Worm (Caenorhabditis elegans) whole organism, young adult: ENCODE results near the gene mpk-2.

ENCODE experiments used
- B0019.2 ChIP-seq: fragments of 200-800 bp; sonication (Bioruptor generic); conservative IDR thresholded peaks from 2 replicates; pipeline ENCODE4 v1.3.6; 2022; ENCODE audit warnings: missing genetic modification reagents, missing genetic modification characterization, missing compliant biosample characterization
- B0035.1 ChIP-seq: sonication (generic microtip); optimal IDR thresholded peaks from 2 replicates; lab custom pipeline; 2016; ENCODE audit warnings: missing genetic modification characterization, mild to moderate bottlenecking, missing compliant biosample characterization, missing genotype, missing genetic modification reagents
- F22D6.2 ChIP-seq: sonication (generic microtip); optimal IDR thresholded peaks from 2 replicates; lab custom pipeline; 2016; ENCODE audit warnings: mild to moderate bottlenecking, missing genetic modification characterization, missing compliant biosample characterization
- F33H1.4 ChIP-seq: fragments of 200-800 bp; sonication (Bioruptor generic); IDR thresholded peaks from 2 replicates; pipeline ENCODE4 v1.3.6; 2022; ENCODE audit warnings: missing genetic modification reagents, missing genetic modification characterization, missing compliant biosample characterization
- F37B4.10 ChIP-seq: fragments of 200-800 bp; sonication (Bioruptor generic); IDR thresholded peaks from 2 replicates; pipeline ENCODE4 v1.3.6; 2022; ENCODE audit warnings: missing genetic modification characterization, missing compliant biosample characterization
- F57A8.1 ChIP-seq: fragments of 200-800 bp; sonication (Bioruptor generic); optimal IDR thresholded peaks from 2 replicates; lab custom pipeline; 2018; ENCODE audit warnings: mild to moderate bottlenecking, missing genetic modification characterization, moderate library complexity, missing compliant biosample characterization
- F57C9.4 ChIP-seq: sonication (generic microtip); optimal IDR thresholded peaks from 2 replicates; lab custom pipeline; 2017; ENCODE audit warnings: mild to moderate bottlenecking, missing genetic modification characterization, missing compliant biosample characterization
- K11D2.4 ChIP-seq: fragments of 200-800 bp; sonication (Bioruptor generic); IDR thresholded peaks from 2 replicates; pipeline ENCODE4 v1.3.6; 2022; ENCODE audit warnings: missing genetic modification reagents, missing genetic modification characterization, missing compliant biosample characterization
- Y53G8AR.9 ChIP-seq: fragments of 200-800 bp; sonication (Bioruptor generic); conservative IDR thresholded peaks from 2 replicates; pipeline ENCODE4 v1.3.6; 2022; ENCODE audit warnings: missing genetic modification reagents, missing genetic modification characterization, missing compliant biosample characterization
- Y95B8A.8 ChIP-seq: fragments of 200-800 bp; sonication (Bioruptor generic); IDR thresholded peaks from 2 replicates; pipeline ENCODE4 v1.3.6; 2022; ENCODE audit warnings: missing genetic modification reagents, missing genetic modification characterization, missing compliant biosample characterization
- attf-5 ChIP-seq: fragments of 200-800 bp; sonication (Bioruptor generic); optimal IDR thresholded peaks from 2 replicates; lab custom pipeline; 2018; ENCODE audit warnings: mild to moderate bottlenecking, missing genetic modification characterization, missing compliant biosample characterization
- bed-2 ChIP-seq: fragments of 200-800 bp; sonication (Bioruptor generic); IDR thresholded peaks from 2 replicates; pipeline ENCODE4 v1.3.6; 2022; ENCODE audit warnings: missing genetic modification reagents, missing genetic modification characterization, missing compliant biosample characterization
- ceh-40 ChIP-seq: fragments of 200-800 bp; sonication (Bioruptor generic); IDR thresholded peaks from 2 replicates; pipeline ENCODE4 v1.3.6; 2022; ENCODE audit warnings: missing genetic modification characterization, missing compliant biosample characterization
- ceh-79 ChIP-seq: sonication (generic microtip); optimal IDR thresholded peaks from 2 replicates; lab custom pipeline; 2017; ENCODE audit warnings: mild to moderate bottlenecking, missing genetic modification characterization, missing compliant biosample characterization
- ceh-91 ChIP-seq: fragments of 200-800 bp; sonication (Bioruptor generic); IDR thresholded peaks from 2 replicates; pipeline ENCODE4 v1.3.6; 2022; ENCODE audit warnings: missing genetic modification reagents, missing genetic modification characterization, missing compliant biosample characterization
- chd-7 ChIP-seq: sonication (generic microtip); optimal IDR thresholded peaks from 2 replicates; lab custom pipeline; 2016; ENCODE audit warnings: mild to moderate bottlenecking, missing genetic modification characterization, moderate library complexity, missing compliant biosample characterization
- die-1 ChIP-seq: sonication (generic microtip); optimal IDR thresholded peaks from 2 replicates; lab custom pipeline; 2016; ENCODE audit warnings: missing genotype, mild to moderate bottlenecking, missing genetic modification characterization, missing compliant biosample characterization
- egrh-3 ChIP-seq: fragments of 200-800 bp; sonication (Bioruptor generic); IDR thresholded peaks from 2 replicates; pipeline ENCODE4 v1.3.6; 2022; ENCODE audit warnings: missing genetic modification reagents, missing genetic modification characterization, missing compliant biosample characterization
- ekl-4 ChIP-seq: fragments of 200-800 bp; sonication (Bioruptor generic); IDR thresholded peaks from 2 replicates; pipeline ENCODE4 v1.3.6; 2022; ENCODE audit warnings: missing genetic modification reagents, missing genetic modification characterization, missing compliant biosample characterization
- ets-4 ChIP-seq: fragments of 200-800 bp; sonication (Bioruptor generic); optimal IDR thresholded peaks from 2 replicates; lab custom pipeline; 2018; ENCODE audit warnings: mild to moderate bottlenecking, missing genetic modification characterization, missing compliant biosample characterization
- hlh-12 ChIP-seq: sonication (generic microtip); optimal IDR thresholded peaks from 2 replicates; lab custom pipeline; 2016; ENCODE audit warnings: missing genetic modification characterization, missing compliant biosample characterization
- hrde-1 ChIP-seq: sonication (generic microtip); optimal IDR thresholded peaks from 2 replicates; lab custom pipeline; 2016; ENCODE audit warnings: missing genetic modification characterization, mild to moderate bottlenecking, missing compliant biosample characterization, moderate library complexity, missing genotype, missing genetic modification reagents, borderline replicate concordance
- hsf-1 ChIP-seq: fragments of 200-800 bp; sonication (Bioruptor generic); IDR thresholded peaks from 2 replicates; pipeline ENCODE4 v1.3.6; 2022; ENCODE audit warnings: missing genetic modification reagents, missing genetic modification characterization, missing compliant biosample characterization
- let-607 ChIP-seq, 2 experiments: fragments of 200-800 bp in 1 of 2; sonication (Bioruptor generic) in 1 of 2; sonication (generic microtip) in 1 of 2; optimal IDR thresholded peaks; 2 replicates each; lab custom pipeline; 2016 to 2018; ENCODE audit warnings: mild to moderate bottlenecking in 2 of 2, missing compliant biosample characterization in 2 of 2, missing genetic modification characterization in 2 of 2, moderate library complexity in 2 of 2, missing genotype in 1 of 2
- lin-26 ChIP-seq: fragments of 200-800 bp; sonication (Bioruptor generic); IDR thresholded peaks from 2 replicates; pipeline ENCODE4 v1.3.6; 2022; ENCODE audit warnings: missing genetic modification reagents, missing genetic modification characterization, missing compliant biosample characterization
- lin-54 ChIP-seq: fragments of 200-800 bp; sonication (Bioruptor generic); optimal IDR thresholded peaks from 2 replicates; lab custom pipeline; 2018; ENCODE audit warnings: mild to moderate bottlenecking, missing genetic modification characterization, missing compliant biosample characterization
- madf-10 ChIP-seq: sonication (generic microtip); optimal IDR thresholded peaks from 2 replicates; lab custom pipeline; 2016; ENCODE audit warnings: mild to moderate bottlenecking, missing genetic modification characterization, missing compliant biosample characterization
- madf-3 ChIP-seq: fragments of 200-800 bp; sonication (Bioruptor generic); IDR thresholded peaks from 2 replicates; pipeline ENCODE4 v1.3.6; 2022; ENCODE audit warnings: missing genetic modification reagents, missing genetic modification characterization, missing compliant biosample characterization
- mcd-1 ChIP-seq: fragments of 200-800 bp; sonication (Bioruptor generic); IDR thresholded peaks from 2 replicates; pipeline ENCODE4 v1.3.6; 2022; ENCODE audit warnings: missing genetic modification reagents, missing genetic modification characterization, missing compliant biosample characterization
- mes-4 ChIP-seq: sonication (generic microtip); optimal IDR thresholded peaks from 2 replicates; lab custom pipeline; 2016; ENCODE audit warnings: missing genotype, missing genetic modification characterization, missing compliant biosample characterization
- nfya-2 ChIP-seq: fragments of 200-800 bp; sonication (Bioruptor generic); IDR thresholded peaks from 2 replicates; pipeline ENCODE4 v1.3.6; 2022; ENCODE audit warnings: missing genetic modification reagents, missing genetic modification characterization, missing compliant biosample characterization
- rec-8 ChIP-seq, 2 experiments: sonication (generic microtip); optimal IDR thresholded peaks; 2 replicates each; lab custom pipeline; 2016; ENCODE audit warnings: mild to moderate bottlenecking in 2 of 2, missing genetic modification characterization in 2 of 2, missing genetic modification reagents in 2 of 2, missing genotype in 2 of 2, missing biosample characterization in 1 of 2, missing compliant biosample characterization in 1 of 2, moderate library complexity in 1 of 2
- sea-2 ChIP-seq: fragments of 200-800 bp; sonication (Bioruptor generic); IDR thresholded peaks from 2 replicates; pipeline ENCODE4 v1.3.6; 2022; ENCODE audit warnings: missing genetic modification characterization, missing compliant biosample characterization
- snpc-3.4 ChIP-seq: sonication (generic microtip); optimal IDR thresholded peaks from 2 replicates; lab custom pipeline; 2017; ENCODE audit warnings: missing genetic modification characterization, mild to moderate bottlenecking, missing compliant biosample characterization, antibody characterized with exemption, moderate library complexity, missing genotype, missing genetic modification reagents
- snpc-4 ChIP-seq, 5 experiments: fragments of 150-350 bp in 1 of 5; sonication (generic microtip) in 4 of 5; optimal IDR thresholded peaks; 2 replicates each; lab custom pipeline; 2014 to 2018; ENCODE audit warnings: missing genetic modification characterization in 5 of 5, missing biosample characterization in 3 of 5, antibody characterized with exemption in 2 of 5, mild to moderate bottlenecking in 2 of 5, missing compliant biosample characterization in 2 of 5, missing genotype in 2 of 5, moderate library complexity in 2 of 5, missing genetic modification reagents in 1 of 5
- sptf-2 ChIP-seq: fragments of 200-800 bp; sonication (Bioruptor generic); optimal IDR thresholded peaks from 2 replicates; lab custom pipeline; 2018; ENCODE audit warnings: mild to moderate bottlenecking, missing genetic modification characterization, missing compliant biosample characterization
- tbp1 ChIP-seq: fragments of 200-800 bp; sonication (Bioruptor generic); optimal IDR thresholded peaks from 2 replicates; lab custom pipeline; 2018; ENCODE audit warnings: mild to moderate bottlenecking, missing genetic modification characterization, missing compliant biosample characterization
- tlf-1 ChIP-seq: fragments of 200-800 bp; sonication (Bioruptor generic); optimal IDR thresholded peaks from 2 replicates; lab custom pipeline; 2018; ENCODE audit warnings: mild to moderate bottlenecking, missing genetic modification characterization, missing compliant biosample characterization
- unc-130 ChIP-seq: sonication (generic microtip); optimal IDR thresholded peaks from 2 replicates; lab custom pipeline; 2016; ENCODE audit warnings: missing genetic modification reagents, missing genetic modification characterization, missing compliant biosample characterization
- xnd-1 ChIP-seq: sonication (generic microtip); optimal IDR thresholded peaks from 2 replicates; lab custom pipeline; 2016; ENCODE audit warnings: missing genotype, missing genetic modification reagents, missing genetic modification characterization, missing compliant biosample characterization
- zfh-2 ChIP-seq: fragments of 200-800 bp; sonication (Bioruptor generic); conservative IDR thresholded peaks from 2 replicates; pipeline ENCODE4 v1.3.6; 2022; ENCODE audit warnings: missing genetic modification reagents, missing genetic modification characterization, missing compliant biosample characterization
- ztf-28 ChIP-seq: fragments of 200-800 bp; sonication (Bioruptor generic); IDR thresholded peaks from 2 replicates; pipeline ENCODE4 v1.3.6; 2022; ENCODE audit warnings: missing genetic modification reagents, missing genetic modification characterization, missing compliant biosample characterization
- ztf-6 ChIP-seq: fragments of 200-800 bp; sonication (Bioruptor generic); IDR thresholded peaks from 2 replicates; pipeline ENCODE4 v1.3.6; 2022; ENCODE audit warnings: missing genetic modification reagents, missing genetic modification characterization, missing compliant biosample characterization

mpk-2 gene

DNA sequence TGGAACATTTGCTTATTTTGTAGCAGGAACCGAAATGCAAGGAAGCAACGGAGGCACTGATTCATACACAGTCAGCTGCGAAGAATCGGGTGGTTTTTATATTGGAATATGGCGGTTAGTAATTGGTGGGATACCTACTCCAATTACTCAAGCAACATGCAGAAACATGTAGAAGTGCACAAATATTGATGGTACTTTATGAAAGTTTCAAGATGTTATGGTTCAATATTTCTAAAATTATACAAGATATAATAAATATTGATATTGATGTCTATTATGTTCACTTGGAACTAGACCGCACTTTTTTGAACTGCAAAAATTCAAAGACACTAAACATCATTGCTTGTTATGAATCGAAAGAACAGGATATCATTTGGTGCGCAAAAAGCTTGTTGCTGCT is 10.0 kb upstream of the mpk-2 start, which contains the start of gene C04G6.13:
C04G6.13 (plus strand) TSS at position 301 of the 400 bp plus-strand sequence.
- TF ChIP-seq Y95B8A.8: no peak
- TF ChIP-seq ceh-40 (GFP tag; lab: Robert Waterston, UW): no peak
- TF ChIP-seq sea-2: no peak
- no peak for TF ChIP-seq ceh-79
- TF ChIP-seq bed-2 (GFP tag; lab: Robert Waterston, UW): no peak
- no peak for TF ChIP-seq F37B4.10

DNA sequence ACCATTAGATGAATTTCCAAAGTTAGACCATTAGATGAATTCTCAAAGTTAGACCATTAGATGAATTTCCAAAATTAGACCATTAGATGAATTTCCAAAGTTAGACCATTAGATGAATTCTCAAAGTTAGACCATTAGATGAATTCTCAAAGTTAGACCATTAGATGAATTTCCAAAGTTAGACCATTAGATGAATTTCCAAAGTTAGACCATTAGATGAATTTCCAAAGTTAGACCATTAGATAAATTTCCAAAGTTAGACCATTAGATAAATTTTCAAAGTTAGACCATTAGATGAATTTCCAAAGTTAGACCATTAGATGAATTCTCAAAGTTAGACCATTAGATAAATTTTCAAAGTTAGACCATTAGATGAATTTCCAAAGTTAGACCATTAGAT is 6.5 kb upstream of the mpk-2 start:
- TF ChIP-seq egrh-3 (GFP tag; lab: Robert Waterston, UW): peak; percentile 92

DNA sequence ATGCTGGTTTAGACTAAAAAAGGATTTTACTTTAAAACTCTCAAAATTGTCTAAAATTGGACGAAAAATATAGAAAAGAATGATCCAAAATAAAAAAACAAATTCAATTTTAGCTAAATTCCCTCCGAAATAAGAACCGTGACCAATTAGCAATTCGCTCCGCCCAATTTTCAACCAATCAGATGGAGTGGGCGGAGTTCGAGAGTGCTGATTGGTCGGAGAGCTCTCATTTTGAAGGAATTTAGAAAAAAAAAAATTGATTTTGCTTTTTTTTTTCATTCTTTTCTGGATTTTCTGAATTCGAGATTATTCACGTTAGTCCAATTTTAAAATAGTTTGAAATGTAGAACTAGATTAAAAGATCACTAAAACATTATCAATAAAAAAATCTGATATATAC is 4.9 kb upstream of the mpk-2 start:
- TF ChIP-seq let-607 (tag; optimal IDR thresholded peaks at IDR 0.05; lab: Kevin White, UChicago): no peak
- no peak for TF ChIP-seq hrde-1 (tag; lab: Kevin White, UChicago)
- TF ChIP-seq B0019.2 (GFP tag; lab: Robert Waterston, UW): no peak
- TF ChIP-seq F22D6.2 (tag; lab: Kevin White, UChicago): no peak
- TF ChIP-seq rec-8 (tag; optimal IDR thresholded peaks at IDR 0.05; lab: Kevin White, UChicago): no peak
- no peak for TF ChIP-seq ztf-6 (GFP tag; lab: Robert Waterston, UW)
- no peak for TF ChIP-seq madf-3 (GFP tag; lab: Robert Waterston, UW)
- TF ChIP-seq bed-2 (GFP tag; lab: Robert Waterston, UW): no peak
- no peak for TF ChIP-seq K11D2.4 (GFP tag; lab: Robert Waterston, UW)
- no peak for TF ChIP-seq nfya-2 (GFP tag; lab: Robert Waterston, UW)

DNA sequence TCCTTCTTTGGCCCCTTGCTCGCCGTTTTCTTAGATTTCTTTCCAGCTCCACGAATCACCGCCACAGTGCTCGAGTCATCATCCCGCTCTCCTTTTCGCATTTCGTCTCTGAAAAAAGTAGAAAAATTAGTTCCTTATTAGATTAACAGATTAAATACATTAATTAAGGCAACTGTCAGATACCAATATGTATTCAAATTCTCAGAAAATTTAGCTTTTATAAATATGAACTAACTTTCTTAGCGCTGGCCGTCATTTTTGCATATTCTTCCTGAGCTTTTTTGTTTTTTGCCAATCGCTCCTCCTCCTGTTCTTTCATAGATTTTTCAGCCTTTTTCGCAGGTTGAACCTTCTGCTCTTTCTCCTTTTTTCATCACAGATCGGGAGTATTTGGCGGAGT is 4.3 kb upstream of the mpk-2 start, which contains the start of gene C04G6.6:
C04G6.6 (minus strand) TSS at position 101 of the 400 bp plus-strand sequence.
- TF ChIP-seq ztf-28 (no peak), snpc-3.4 (tag; lab: Kevin White, UChicago) (no peak), xnd-1 (tag; lab: Kevin White, UChicago) (no peak), B0035.1 (no peak), sptf-2 (GFP tag; lab: Kevin White, UChicago) (no peak), hlh-12 (tag; lab: Kevin White, UChicago) (no peak), F33H1.4 (GFP tag; lab: Robert Waterston, UW) (no peak), die-1 (tag; lab: Kevin White, UChicago) (no peak), Y53G8AR.9 (GFP tag; lab: Robert Waterston, UW) (no peak), mcd-1 (no peak), ekl-4 (GFP tag; lab: Robert Waterston, UW) (no peak), attf-5 (no peak), tlf-1 (GFP tag; lab: Kevin White, UChicago) (no peak), nfya-2 (GFP tag; lab: Robert Waterston, UW) (no peak), mes-4 (tag; lab: Kevin White, UChicago) (no peak)

DNA sequence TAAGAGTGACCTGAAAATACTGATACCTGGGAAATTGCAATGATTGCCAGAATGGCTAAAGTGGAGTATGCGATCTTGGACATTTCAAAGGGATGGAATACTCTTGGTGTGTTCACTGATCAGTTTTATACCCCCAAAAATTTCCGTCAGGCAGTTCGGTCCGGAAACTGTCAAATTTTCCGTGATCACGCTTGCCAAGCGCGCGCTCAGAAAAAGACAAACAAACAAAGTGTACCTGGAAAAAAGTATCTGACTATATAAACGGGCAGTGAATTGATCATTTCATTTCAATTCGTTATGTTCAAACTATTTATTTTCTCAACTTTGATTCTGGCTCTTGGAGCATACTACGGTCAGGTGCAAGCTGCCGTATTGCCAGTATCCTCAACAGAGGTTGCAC is 2.2 kb upstream of the mpk-2 start, which contains the start of the genes idpb-3 and idpb-1:
idpb-3 (minus strand) TSS at position 101 of the 400 bp plus-strand sequence.
idpb-1 (plus strand) TSS at position 284 of the 400 bp plus-strand sequence.
- TF ChIP-seq madf-10 (tag; lab: Kevin White, UChicago) (no peak), hsf-1 (GFP tag; lab: Robert Waterston, UW) (no peak), lin-54 (GFP tag; lab: Kevin White, UChicago) (no peak), ceh-91 (no peak), lin-26 (GFP tag; lab: Robert Waterston, UW) (no peak), F57A8.1 (GFP tag; lab: Kevin White, UChicago) (no peak), unc-130 (GFP tag; lab: Kevin White, UChicago) (no peak), chd-7 (tag; lab: Kevin White, UChicago) (no peak), F57C9.4 (tag; lab: Kevin White, UChicago) (no peak), zfh-2 (no peak), tbp1 (no peak), ets-4 (no peak), snpc-4 (GFP tag; optimal IDR thresholded peaks at IDR 0.05; lab: Kevin White, UChicago) (no peak), snpc-4 (tag; optimal IDR thresholded peaks at IDR 0.05; lab: Kevin White, UChicago) (no peak), madf-3 (GFP tag; lab: Robert Waterston, UW) (no peak), F33H1.4 (GFP tag; lab: Robert Waterston, UW) (no peak)
